Fruit fly (Drosophila melanogaster) whole organism, embryonic: Measurements from ENCODE around the gene SmD1.
A peak's percentile ranks its signal among the peaks of the same experiment; 100 is the strongest.

Experiments
- Antp ChIP-seq: fragments of 200-800 bp; sonication (Bioruptor generic); optimal IDR thresholded peaks from 3 replicates; lab custom pipeline; 2016; ENCODE audit warnings: missing biosample characterization, missing genetic modification characterization
- Atf-2 ChIP-seq: fragments of 200-800 bp; sonication (Bioruptor generic); optimal IDR thresholded peaks from 2 replicates; lab custom pipeline; 2016; ENCODE audit warnings: missing biosample characterization, missing genetic modification characterization
- BEAF-32 ChIP-seq: fragments of 200-800 bp; sonication (Bioruptor generic); optimal IDR thresholded peaks from 3 replicates; lab custom pipeline; 2017; ENCODE audit warnings: missing biosample characterization, missing genetic modification characterization, mild to moderate bottlenecking, moderate library complexity, missing genetic modification reagents
- CG10147 ChIP-seq: fragments of 200-800 bp; sonication (Bioruptor generic); optimal IDR thresholded peaks from 2 replicates; lab custom pipeline; 2019; ENCODE audit warnings: missing biosample characterization, mild to moderate bottlenecking, missing genetic modification characterization, moderate library complexity
- CG10654 ChIP-seq: fragments of 200-800 bp; sonication (Bioruptor generic); optimal IDR thresholded peaks from 2 replicates; lab custom pipeline; 2016; ENCODE audit warnings: missing biosample characterization, missing genetic modification characterization
- CG11093 ChIP-seq: fragments of 200-800 bp; sonication (Bioruptor generic); IDR thresholded peaks from 3 replicates; pipeline ENCODE4 v1.3.6; 2022; ENCODE audit warnings: missing biosample characterization, missing genetic modification characterization
- CG11695 ChIP-seq: fragments of 200-800 bp; sonication (Bioruptor generic); IDR thresholded peaks from 3 replicates; pipeline ENCODE4 v1.3.6; 2022; ENCODE audit warnings: missing biosample characterization, missing genetic modification characterization
- CG11723 ChIP-seq: fragments of 200-800 bp; sonication (Bioruptor generic); optimal IDR thresholded peaks from 2 replicates; lab custom pipeline; 2017; ENCODE audit warnings: missing biosample characterization, mild to moderate bottlenecking, missing genetic modification characterization
- CG12744 ChIP-seq: fragments of 200-800 bp; sonication (Bioruptor generic); optimal IDR thresholded peaks from 2 replicates; lab custom pipeline; 2016; ENCODE audit warnings: missing biosample characterization, missing genetic modification characterization
- CG14441 ChIP-seq: fragments of 200-800 bp; sonication (Bioruptor generic); IDR thresholded peaks from 2 replicates; pipeline ENCODE4 v1.3.6; 2022; ENCODE audit warnings: missing biosample characterization, missing genetic modification characterization
- CG1792 ChIP-seq: fragments of 200-800 bp; sonication (Bioruptor generic); optimal IDR thresholded peaks from 2 replicates; lab custom pipeline; 2016; ENCODE audit warnings: missing biosample characterization, missing genetic modification characterization
- CG2116 ChIP-seq: fragments of 200-800 bp; sonication (Bioruptor generic); optimal IDR thresholded peaks from 3 replicates; lab custom pipeline; 2018; ENCODE audit warnings: missing biosample characterization, mild to moderate bottlenecking, missing genetic modification characterization
- CG30403 ChIP-seq: fragments of 200-800 bp; sonication (Bioruptor generic); optimal IDR thresholded peaks from 3 replicates; lab custom pipeline; 2016; ENCODE audit warnings: missing biosample characterization, missing genetic modification characterization
- CG34224 ChIP-seq: fragments of 200-800 bp; sonication (Bioruptor generic); IDR thresholded peaks from 3 replicates; pipeline ENCODE4 v1.3.6; 2022; ENCODE audit warnings: missing biosample characterization, missing genetic modification characterization; ENCODE audit not compliant: partially characterized antibody
- CG34422 ChIP-seq: fragments of 200-800 bp; sonication (Bioruptor generic); IDR thresholded peaks from 3 replicates; pipeline ENCODE4 v1.3.6; 2022; ENCODE audit warnings: missing biosample characterization, missing genetic modification characterization
- CG3995 ChIP-seq: fragments of 200-800 bp; sonication (Bioruptor generic); optimal IDR thresholded peaks from 3 replicates; lab custom pipeline; 2016; ENCODE audit warnings: missing biosample characterization, missing genetic modification characterization
- CG5953 ChIP-seq: fragments of 200-800 bp; sonication (Bioruptor generic); IDR thresholded peaks from 2 replicates; pipeline ENCODE4 v1.3.6; 2022; ENCODE audit warnings: missing biosample characterization, missing genetic modification characterization
- CG6791 ChIP-seq: fragments of 200-800 bp; sonication (Bioruptor generic); IDR thresholded peaks from 3 replicates; pipeline ENCODE4 v1.3.6; 2022; ENCODE audit warnings: missing biosample characterization, missing genetic modification characterization; ENCODE audit not compliant: partially characterized antibody
- CG9609 ChIP-seq: fragments of 200-800 bp; sonication (Bioruptor generic); optimal IDR thresholded peaks from 3 replicates; lab custom pipeline; 2016; ENCODE audit warnings: missing biosample characterization, missing genetic modification characterization
- CG9932 ChIP-seq: fragments of 200-800 bp; sonication (Bioruptor generic); IDR thresholded peaks from 2 replicates; pipeline ENCODE4 v1.3.6; 2022; ENCODE audit warnings: missing biosample characterization, missing genetic modification characterization
- Camta ChIP-seq: fragments of 200-800 bp; sonication (Bioruptor generic); optimal IDR thresholded peaks from 2 replicates; lab custom pipeline; 2016; ENCODE audit warnings: missing biosample characterization, missing genetic modification characterization
- Drgx ChIP-seq: fragments of 200-800 bp; sonication (Bioruptor generic); IDR thresholded peaks from 2 replicates; pipeline ENCODE4 v1.3.6; 2022; ENCODE audit warnings: missing biosample characterization, missing genetic modification characterization
- E2f1 ChIP-seq: fragments of 200-800 bp; sonication (Bioruptor generic); IDR thresholded peaks from 2 replicates; pipeline ENCODE4 v1.3.6; 2022; ENCODE audit warnings: missing biosample characterization, missing genetic modification characterization
- ERR ChIP-seq: fragments of 200-800 bp; sonication (Bioruptor generic); optimal IDR thresholded peaks from 2 replicates; lab custom pipeline; 2016; ENCODE audit warnings: missing biosample characterization, missing genetic modification characterization
- Lim3 ChIP-seq: fragments of 200-800 bp; sonication (Bioruptor generic); IDR thresholded peaks from 2 replicates; pipeline ENCODE4 v1.3.6; 2022; ENCODE audit warnings: missing biosample characterization, missing genetic modification characterization
- Nf-YC ChIP-seq: fragments of 200-800 bp; optimal IDR thresholded peaks from 3 replicates; lab custom pipeline; 2019; ENCODE audit warnings: missing biosample characterization, mild to moderate bottlenecking, missing genetic modification characterization, moderate library complexity
- Ptx1 ChIP-seq: fragments of 200-800 bp; sonication (Bioruptor generic); IDR thresholded peaks from 2 replicates; pipeline ENCODE4 v1.3.6; 2022; ENCODE audit warnings: missing biosample characterization, missing genetic modification characterization
- Sry-δ ChIP-seq: fragments of 200-800 bp; sonication (Bioruptor generic); optimal IDR thresholded peaks from 2 replicates; lab custom pipeline; 2016; ENCODE audit warnings: missing biosample characterization, missing genetic modification characterization
- Stat92E ChIP-seq, 3 experiments: fragments of >200 bp in 2 of 3; fragments of 200-800 bp in 1 of 3; sonication (Bioruptor generic) in 1 of 3; optimal IDR thresholded peaks; 2 replicates each; lab custom pipeline; 2017 to 2019; ENCODE audit warnings: missing biosample characterization in 3 of 3, missing genetic modification characterization in 3 of 3, mild to moderate bottlenecking in 1 of 3, moderate library complexity in 1 of 3
- Usf ChIP-seq: fragments of 200-800 bp; sonication (Bioruptor generic); optimal IDR thresholded peaks from 2 replicates; lab custom pipeline; 2017; ENCODE audit warnings: missing genotype, missing biosample characterization, missing genetic modification characterization
- aop ChIP-seq: fragments of 200-800 bp; sonication (Bioruptor generic); IDR thresholded peaks from 2 replicates; pipeline ENCODE4 v1.3.6; 2022; ENCODE audit warnings: missing biosample characterization, missing genetic modification characterization
- ase ChIP-seq: fragments of 200-800 bp; sonication (Bioruptor generic); IDR thresholded peaks from 3 replicates; pipeline ENCODE4 v1.3.6; 2022; ENCODE audit warnings: missing biosample characterization, missing genetic modification characterization
- dan ChIP-seq: fragments of 200-800 bp; sonication (Bioruptor generic); IDR thresholded peaks from 2 replicates; pipeline ENCODE4 v1.3.6; 2022; ENCODE audit warnings: missing biosample characterization, missing genetic modification characterization
- dpn ChIP-seq, 2 experiments: fragments of 200-800 bp; sonication (Bioruptor generic); optimal IDR thresholded peaks; 3 replicates each; lab custom pipeline; 2016; ENCODE audit warnings: missing biosample characterization in 2 of 2, missing genetic modification characterization in 2 of 2
- dysf ChIP-seq: fragments of 200-800 bp; sonication (Bioruptor generic); IDR thresholded peaks from 3 replicates; pipeline ENCODE4 v1.3.6; 2022; ENCODE audit warnings: missing biosample characterization, missing genetic modification characterization
- exex ChIP-seq: fragments of 200-800 bp; sonication (Bioruptor generic); optimal IDR thresholded peaks from 4 replicates; lab custom pipeline; 2018; ENCODE audit warnings: missing biosample characterization, mild to moderate bottlenecking, missing genetic modification characterization, moderate library complexity
- gfzf ChIP-seq: fragments of 200-800 bp; sonication (Bioruptor generic); optimal IDR thresholded peaks from 2 replicates; lab custom pipeline; 2016; ENCODE audit warnings: missing biosample characterization, mild to moderate bottlenecking, missing genetic modification characterization, moderate library complexity
- gro ChIP-seq: fragments of 200-800 bp; sonication (Bioruptor generic); optimal IDR thresholded peaks from 2 replicates; lab custom pipeline; 2016; ENCODE audit warnings: missing biosample characterization, missing genetic modification characterization
- lbe ChIP-seq: fragments of 200-800 bp; sonication (Bioruptor generic); optimal IDR thresholded peaks from 2 replicates; lab custom pipeline; 2016; ENCODE audit warnings: missing biosample characterization, mild to moderate bottlenecking, missing genetic modification characterization
- lilli ChIP-seq: fragments of 200-800 bp; sonication (Bioruptor generic); optimal IDR thresholded peaks from 3 replicates; lab custom pipeline; 2016; ENCODE audit warnings: missing biosample characterization, missing genetic modification characterization
- lov ChIP-seq, 2 experiments: fragments of 200-800 bp in 1 of 2; fragments of >200 bp in 1 of 2; sonication (Bioruptor generic) in 1 of 2; IDR thresholded peaks in 1 of 2; optimal IDR thresholded peaks in 1 of 2; 2 replicates in 1 of 2; 3 replicates in 1 of 2; pipeline versions ENCODE4 v1.3.6 to Lab custom; 2017 to 2022; ENCODE audit warnings: missing biosample characterization in 1 of 2, missing genetic modification characterization in 1 of 2
- luna ChIP-seq: fragments of 200-800 bp; sonication (Bioruptor generic); optimal IDR thresholded peaks from 2 replicates; lab custom pipeline; 2016; ENCODE audit warnings: missing biosample characterization, missing genetic modification characterization
- nau ChIP-seq: fragments of 200-800 bp; sonication (Bioruptor generic); optimal IDR thresholded peaks from 3 replicates; lab custom pipeline; 2017; ENCODE audit warnings: missing biosample characterization, mild to moderate bottlenecking, missing genetic modification characterization, missing genetic modification reagents
- sens-2 ChIP-seq: fragments of 200-800 bp; sonication (Bioruptor generic); IDR thresholded peaks from 2 replicates; pipeline ENCODE4 v1.3.6; 2022; ENCODE audit warnings: missing biosample characterization, missing genetic modification characterization

Gene SmD1

DNA sequence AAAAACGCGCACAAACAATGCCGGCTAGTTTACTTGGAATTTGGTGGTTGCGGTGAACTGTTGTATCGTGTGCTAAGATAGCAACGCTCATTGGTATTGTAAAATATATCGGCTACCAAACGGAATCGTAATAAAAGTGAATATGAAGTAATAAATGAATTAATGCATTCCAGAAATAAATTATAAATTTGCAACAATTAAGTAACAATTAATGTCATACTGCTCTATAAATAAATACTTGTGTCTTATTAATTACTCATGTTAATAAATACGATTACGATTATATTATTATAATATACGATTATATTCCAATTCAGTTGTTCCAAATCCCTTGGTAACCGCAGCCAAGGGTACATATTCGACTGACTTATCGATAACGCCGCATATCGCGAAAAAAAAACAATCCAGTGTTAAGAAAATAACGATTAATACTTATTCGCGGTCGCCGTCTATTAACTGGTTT lies at the start of gene SmD1, which contains the start of gene Ptp69D (continued):
- TF ChIP-seq Antp (GFP tag; lab: Kevin White, UChicago) (no peak), CG5953 (no peak), CG6791 (GFP tag; lab: Robert Waterston, UW) (peak; percentile 76; the same call in 2 of the 3 replicates), CG2116 (GFP tag; lab: Kevin White, UChicago) (peak; percentile 83), sens-2 (no peak), gfzf (peak; percentile 7), Ptx1 (no peak), Stat92E (GFP tag; optimal IDR thresholded peaks at IDR 0.05; lab: Kevin White, UChicago) (peak in 1 of 3 experiments; percentile 40), CG9932 (no peak), Drgx (GFP tag; lab: Robert Waterston, UW) (no peak), exex (no peak), ase (no peak), CG12744 (GFP tag; lab: Kevin White, UChicago) (no peak), Lim3 (no peak), CG34224 (GFP tag; lab: Robert Waterston, UW) (peak; percentile 44; the same call in 2 of the 3 replicates), CG11695 (GFP tag; lab: Robert Waterston, UW) (no peak), lilli (GFP tag; lab: Kevin White, UChicago) (no peak), dan (GFP tag; lab: Robert Waterston, UW) (no peak), E2f1 (GFP tag; lab: Robert Waterston, UW) (no peak), BEAF-32 (GFP tag; lab: Kevin White, UChicago) (peak; percentile 94), CG34422 (GFP tag; lab: Robert Waterston, UW) (no peak), dpn (GFP tag; optimal IDR thresholded peaks at IDR 0.05; lab: Kevin White, UChicago) (no peak), CG10147 (GFP tag; lab: Kevin White, UChicago) (peak; percentile 22), CG10654 (GFP tag; lab: Kevin White, UChicago) (no peak), CG11093 (GFP tag; lab: Robert Waterston, UW) (no peak), CG11723 (GFP tag; lab: Kevin White, UChicago) (peak; percentile 47)

DNA sequence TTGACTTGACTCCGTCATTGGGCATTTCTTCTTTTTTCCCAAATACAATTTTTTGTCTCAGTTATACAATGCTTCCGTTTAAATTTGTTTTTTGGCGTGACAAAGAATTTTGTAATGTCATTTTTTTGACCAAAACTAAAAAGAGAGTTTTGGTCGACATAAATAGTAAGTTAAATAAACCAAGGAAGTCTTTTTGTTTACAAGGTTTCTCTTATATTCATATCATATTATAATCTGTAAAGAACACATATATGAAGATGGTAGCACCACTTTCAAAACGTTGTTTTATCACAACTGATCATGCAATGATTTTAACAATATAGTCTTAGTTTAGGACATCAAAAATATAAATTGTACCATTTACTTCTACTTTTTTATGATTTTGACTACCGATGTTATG lies 46.6 kb upstream of the SmD1 start, which contains the start of the genes CG10969 and CG17666:
TSS of gene CG10969 (minus strand) at position 101 of the 400 bp plus-strand sequence.
TSS of gene CG17666 (plus strand) at position 329 of the 400 bp plus-strand sequence.
- TF ChIP-seq dysf: no peak
- no peak for TF ChIP-seq Atf-2 (GFP tag; lab: Kevin White, UChicago)
- TF ChIP-seq Nf-YC (tag; lab: Kevin White, UChicago): no peak
- no peak for TF ChIP-seq CG9609
- no peak for TF ChIP-seq ERR
- no peak for TF ChIP-seq lov (optimal IDR thresholded peaks at IDR 0.05; lab: Kevin White, UChicago)
- no peak for TF ChIP-seq lov (GFP tag; IDR thresholded peaks at IDR 0.05; lab: Robert Waterston, UW)
- no peak for TF ChIP-seq lbe (GFP tag; lab: Kevin White, UChicago)
- no peak for TF ChIP-seq Camta (GFP tag; lab: Kevin White, UChicago)
- no peak for TF ChIP-seq Usf
- TF ChIP-seq gro (GFP tag; lab: Kevin White, UChicago): no peak
- no peak for TF ChIP-seq CG14441 (GFP tag; lab: Robert Waterston, UW)
- TF ChIP-seq Sry-δ: no peak
- no peak for TF ChIP-seq luna (GFP tag; lab: Kevin White, UChicago)
- TF ChIP-seq CG30403 (GFP tag; lab: Kevin White, UChicago): no peak
- TF ChIP-seq nau (GFP tag; lab: Kevin White, UChicago): no peak
- no peak for TF ChIP-seq CG3995 (GFP tag; lab: Kevin White, UChicago)
- TF ChIP-seq aop: no peak
- TF ChIP-seq CG1792 (GFP tag; lab: Kevin White, UChicago): no peak
